Worm (Caenorhabditis elegans): Measurements from ENCODE around the gene clec-218.

The clec-218 gene

ce11 chrV:8307681-8308080 lies at the start of gene clec-218:
clec-218 (plus strand) TSS chrV:8307942.
- no peak for TF ChIP-seq unc-62 (GFP tag; optimal IDR thresholded peaks at IDR 0.05)

- no peak for TF ChIP-seq unc-62 (GFP tag; optimal IDR thresholded peaks at IDR 0.05)
These were observed 48.7 kb upstream of the clec-218 start, which contains the start of gene C16D9.1 for ce11 chrV:8259016-8259415. C16D9.1 (plus strand) TSS chrV:8259316.

- TF ChIP-seq unc-62 (GFP tag; optimal IDR thresholded peaks at IDR 0.05): no peak
These were observed 45.5 kb upstream of the clec-218 start for ce11 chrV:8262212-8262611.

- no peak for TF ChIP-seq unc-62 (GFP tag; optimal IDR thresholded peaks at IDR 0.05)
These were observed 44.3 kb upstream of the clec-218 start, which contains the start of gene C16D9.8 for ce11 chrV:8263466-8263865. C16D9.8 (minus strand) TSS chrV:8263566.

ce11 chrV:8263941-8264340 lies 43.8 kb upstream of the clec-218 start, which contains the start of gene C16D9.9:
C16D9.9 (plus strand) TSS chrV:8264241.
- no peak for TF ChIP-seq unc-62 (GFP tag; optimal IDR thresholded peaks at IDR 0.05)

- TF ChIP-seq unc-62 (GFP tag; optimal IDR thresholded peaks at IDR 0.05): no peak
These were observed 41.5 kb upstream of the clec-218 start, which contains the start of gene F21F8.5 for ce11 chrV:8266232-8266631. F21F8.5 (minus strand) TSS chrV:8266332.

ce11 chrV:8267275-8267674 lies 40.5 kb upstream of the clec-218 start:
- no peak for TF ChIP-seq unc-62 (GFP tag; optimal IDR thresholded peaks at IDR 0.05)

ce11 chrV:8268902-8269301 lies 38.8 kb upstream of the clec-218 start, which contains the start of the genes asp-6 and asp-12:
asp-6 (minus strand) TSS chrV:8268937.
asp-12 (plus strand) TSS chrV:8269210.
- no peak for TF ChIP-seq unc-62 (GFP tag; optimal IDR thresholded peaks at IDR 0.05)

ce11 chrV:8269878-8270277 lies 37.9 kb upstream of the clec-218 start:
- TF ChIP-seq unc-62 (GFP tag; optimal IDR thresholded peaks at IDR 0.05): no peak

ce11 chrV:8271395-8271794 lies 36.3 kb upstream of the clec-218 start:
- TF ChIP-seq unc-62 (GFP tag; optimal IDR thresholded peaks at IDR 0.05): no peak

ce11 chrV:8271995-8272394 lies 35.7 kb upstream of the clec-218 start, which contains the start of gene asp-5:
asp-5 (plus strand) TSS chrV:8272385.
- TF ChIP-seq unc-62 (GFP tag; optimal IDR thresholded peaks at IDR 0.05): no peak

- TF ChIP-seq unc-62 (GFP tag; optimal IDR thresholded peaks at IDR 0.05): no peak
These were observed 28.9 kb upstream of the clec-218 start, which contains the start of gene str-136 for ce11 chrV:8278830-8279229. str-136 (minus strand) TSS chrV:8278930.

ce11 chrV:8280770-8281169 lies 27.0 kb upstream of the clec-218 start, which contains the start of gene str-135:
str-135 (minus strand) TSS chrV:8280870.
- no peak for TF ChIP-seq unc-62 (GFP tag; optimal IDR thresholded peaks at IDR 0.05)

ce11 chrV:8281646-8282045 lies 26.1 kb upstream of the clec-218 start:
- no peak for TF ChIP-seq unc-62 (GFP tag; optimal IDR thresholded peaks at IDR 0.05)

ce11 chrV:8282933-8283332 lies 24.8 kb upstream of the clec-218 start:
- TF ChIP-seq unc-62 (GFP tag; optimal IDR thresholded peaks at IDR 0.05): no peak

ce11 chrV:8284800-8285199 lies 22.9 kb upstream of the clec-218 start, which contains the start of gene slc-17.5:
slc-17.5 (minus strand) TSS chrV:8284900.
- no peak for TF ChIP-seq unc-62 (GFP tag; optimal IDR thresholded peaks at IDR 0.05)

ce11 chrV:8285455-8285854 lies 22.3 kb upstream of the clec-218 start:
- TF ChIP-seq unc-62 (GFP tag; optimal IDR thresholded peaks at IDR 0.05): no peak

All from whole organism, dauer.